Worm (Caenorhabditis elegans): ENCODE data around the gene ech-4.

ech-4 gene

DNA sequence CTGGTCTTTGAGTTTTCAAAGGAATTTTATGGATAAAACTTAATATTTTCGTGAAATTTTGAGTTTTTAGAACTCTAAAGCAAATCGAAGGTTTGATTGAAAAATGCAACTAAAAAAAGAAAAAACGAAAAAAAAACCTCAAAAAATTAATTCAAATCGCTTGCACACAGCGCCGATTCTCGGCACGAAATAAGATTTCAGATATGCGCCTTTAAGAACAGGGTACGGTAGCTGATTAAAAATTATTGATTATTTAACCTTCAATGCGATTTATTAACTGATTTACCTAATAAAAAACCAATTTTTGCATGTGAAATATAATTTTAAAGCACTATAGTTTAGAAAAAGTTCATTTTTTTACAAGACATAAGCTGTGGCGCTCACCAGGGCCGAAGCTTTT is 32.0 kb downstream of the ech-4 start:
- TF ChIP-seq ceh-45 (GFP tag; IDR thresholded peaks at IDR 0.05) (no peak), hlh-13 (GFP tag; optimal IDR thresholded peaks at IDR 0.05) (no peak), sox-2 (GFP tag; IDR thresholded peaks at IDR 0.05) (no peak), lin-11 (tag; optimal IDR thresholded peaks at IDR 0.05) (no peak), hlh-15 (tag; optimal IDR thresholded peaks at IDR 0.05) (no peak), mec-3 (tag; optimal IDR thresholded peaks at IDR 0.05; ENCODE audit: borderline replicate concordance) (no peak), unc-55 (GFP tag; optimal IDR thresholded peaks at IDR 0.05) (no peak), nfya-1 (tag; optimal IDR thresholded peaks at IDR 0.05) (no peak)

ce11 chrII:10857077-10857476 is 36.2 kb downstream of the ech-4 start, which contains the start of gene M106.7:
Gene M106.7, minus strand, starts transcription at chrII:10857177.
- TF ChIP-seq hlh-6 (tag; optimal IDR thresholded peaks at IDR 0.05) (no peak), dmd-4 (tag; optimal IDR thresholded peaks at IDR 0.05; ENCODE audit: borderline replicate concordance) (no peak), ceh-45 (GFP tag; IDR thresholded peaks at IDR 0.05) (no peak), lin-11 (tag; optimal IDR thresholded peaks at IDR 0.05) (no peak), ceh-2 (tag; optimal IDR thresholded peaks at IDR 0.05) (no peak), fax-1 (tag; optimal IDR thresholded peaks at IDR 0.05) (no peak), pha-4 (tag; optimal IDR thresholded peaks at IDR 0.05) (no peak), C08G9.2 (tag; optimal IDR thresholded peaks at IDR 0.05) (no peak), C38D4.7 (GFP tag; optimal IDR thresholded peaks at IDR 0.05) (no peak), T23F11.4 (GFP tag; optimal IDR thresholded peaks at IDR 0.05) (no peak)

DNA sequence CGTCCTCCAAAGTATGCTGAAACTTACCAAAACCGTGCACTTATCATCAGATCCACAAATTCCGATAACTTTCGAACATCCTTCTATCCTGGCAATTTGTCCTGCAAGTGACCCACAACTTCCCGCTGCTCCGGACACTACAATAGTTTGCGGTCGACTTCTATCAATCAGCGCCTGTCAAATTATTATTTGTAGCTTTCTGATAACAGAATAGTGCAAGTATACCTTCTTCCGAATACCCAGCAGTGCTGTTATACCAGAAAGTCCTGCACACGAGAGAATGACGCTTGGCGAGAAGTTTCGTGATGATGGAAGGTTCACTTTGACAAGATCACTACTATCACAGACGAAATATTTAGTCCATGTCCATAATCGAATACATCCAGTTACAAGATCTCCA is 38.5 kb downstream of the ech-4 start:
- TF ChIP-seq pqm-1 (tag; optimal IDR thresholded peaks at IDR 0.05) (no peak), mec-3 (tag; optimal IDR thresholded peaks at IDR 0.05; ENCODE audit: borderline replicate concordance) (no peak), nhr-11 (tag; optimal IDR thresholded peaks at IDR 0.05) (no peak), sdc-2 (tag; optimal IDR thresholded peaks at IDR 0.05) (no peak), sox-4 (tag; optimal IDR thresholded peaks at IDR 0.05) (no peak), ttx-3 (tag; optimal IDR thresholded peaks at IDR 0.05) (no peak)

- no peak for TF ChIP-seq rnt-1 (tag; optimal IDR thresholded peaks at IDR 0.05)
- no peak for TF ChIP-seq ceh-24 (tag; optimal IDR thresholded peaks at IDR 0.05)
- peak; percentile 15 for TF ChIP-seq elt-2 (tag; optimal IDR thresholded peaks at IDR 0.05)
- no peak for TF ChIP-seq pros-1 (tag; optimal IDR thresholded peaks at IDR 0.05)
Observed at ce11 chrII:10860840-10861239, 40.0 kb downstream of the ech-4 start, which contains the start of gene M106.3. Gene M106.3, minus strand, starts transcription at chrII:10860909.

DNA sequence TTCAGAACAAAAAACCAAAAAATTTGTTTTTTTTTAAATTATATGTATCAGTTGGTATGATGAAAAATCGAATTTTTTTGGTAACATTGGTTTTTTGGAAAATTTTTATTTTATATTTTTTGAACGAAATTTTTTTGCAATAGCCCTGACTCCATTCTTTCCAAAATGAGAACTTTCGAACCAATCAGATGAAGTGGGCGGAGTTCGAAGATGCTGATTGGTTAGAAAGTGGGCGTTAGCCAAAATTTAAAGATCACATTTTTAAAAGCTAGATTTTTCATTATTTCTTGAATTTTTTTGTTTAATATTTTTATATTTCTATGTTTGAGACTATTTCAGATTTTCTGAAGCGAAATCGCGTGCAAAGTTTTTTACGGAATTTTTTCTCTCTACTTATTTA is 40.5 kb downstream of the ech-4 start:
- TF ChIP-seq pqm-1 (tag; optimal IDR thresholded peaks at IDR 0.05) = no peak
- TF ChIP-seq nfya-1 (tag; optimal IDR thresholded peaks at IDR 0.05) = peak; percentile 98

ce11 chrII:10861723-10862486 is 41.1 kb downstream of the ech-4 start:
- TF ChIP-seq tbx-2 (tag; optimal IDR thresholded peaks at IDR 0.05) (no peak), ets-4 (tag; optimal IDR thresholded peaks at IDR 0.05) (no peak), elt-2 (tag; optimal IDR thresholded peaks at IDR 0.05) (peak; percentile 60), fkh-6 (tag; optimal IDR thresholded peaks at IDR 0.05) (no peak), eyg-1 (tag; optimal IDR thresholded peaks at IDR 0.05) (no peak)

Data from whole organism, late embryonic.